Worm (Caenorhabditis elegans) whole organism, dauer: Measurements from ENCODE around the gene pqn-25.

ENCODE experiments used
- unc-62 ChIP-seq: sonication (generic microtip); optimal IDR thresholded peaks from 2 replicates; lab custom pipeline; 2017; ENCODE audit warnings: missing biosample characterization, missing genetic modification reagents, missing genetic modification characterization

Gene pqn-25

DNA sequence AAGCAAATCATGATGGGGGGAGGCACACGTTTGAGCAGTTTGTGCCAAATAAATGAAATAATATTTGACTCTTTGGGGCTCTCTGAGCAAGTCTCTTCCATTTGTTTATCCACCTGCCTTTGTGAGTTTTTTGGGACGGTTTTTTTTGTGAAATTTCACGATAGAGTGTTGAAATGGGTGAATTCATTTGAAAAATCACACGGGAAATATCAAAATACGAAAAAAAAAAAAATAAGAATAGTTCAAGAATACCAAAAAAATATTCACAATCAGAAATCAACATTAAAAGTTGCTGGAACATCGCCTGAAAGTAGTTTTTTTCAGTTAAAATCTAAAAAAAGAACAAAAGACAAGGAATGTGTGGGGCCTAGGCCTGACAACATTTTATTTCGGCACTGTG is at the start of gene pqn-25:
Gene pqn-25 (minus strand): TSS at position 101 of the 400 bp plus-strand sequence.
- TF ChIP-seq unc-62 (GFP tag; lab: Kevin White, UChicago) = no peak

DNA sequence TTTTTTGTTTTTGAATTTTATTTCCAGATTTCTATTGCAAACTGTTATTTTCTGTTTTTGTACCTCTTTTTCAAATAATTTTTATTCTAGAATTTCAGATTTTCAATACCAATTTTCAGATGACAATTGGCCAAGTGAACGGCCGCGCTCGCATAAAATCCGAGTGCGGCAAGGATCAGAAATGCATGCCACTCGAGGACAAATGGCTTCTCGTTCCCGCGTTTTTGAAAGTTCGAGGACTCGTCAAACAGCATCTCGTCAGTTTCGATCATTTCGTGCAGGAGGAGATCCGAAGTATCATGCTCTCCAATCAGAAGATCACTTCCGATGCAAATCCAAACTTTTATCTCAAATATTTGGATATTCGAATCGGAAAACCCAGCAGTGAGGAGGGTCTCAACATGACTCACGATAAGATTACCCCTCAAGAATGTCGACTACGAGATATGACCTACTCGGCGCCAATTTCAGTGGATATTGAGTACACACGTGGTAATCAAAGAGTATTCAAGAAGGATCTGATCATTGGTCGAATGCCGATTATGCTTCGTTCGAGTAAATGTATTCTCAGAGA is 44.9 kb upstream of the pqn-25 start, which contains the start of gene rpc-2:
Gene rpc-2 (plus strand): TSS at position 120 of the 574 bp plus-strand sequence.
- no peak for TF ChIP-seq unc-62 (GFP tag; lab: Kevin White, UChicago)

DNA sequence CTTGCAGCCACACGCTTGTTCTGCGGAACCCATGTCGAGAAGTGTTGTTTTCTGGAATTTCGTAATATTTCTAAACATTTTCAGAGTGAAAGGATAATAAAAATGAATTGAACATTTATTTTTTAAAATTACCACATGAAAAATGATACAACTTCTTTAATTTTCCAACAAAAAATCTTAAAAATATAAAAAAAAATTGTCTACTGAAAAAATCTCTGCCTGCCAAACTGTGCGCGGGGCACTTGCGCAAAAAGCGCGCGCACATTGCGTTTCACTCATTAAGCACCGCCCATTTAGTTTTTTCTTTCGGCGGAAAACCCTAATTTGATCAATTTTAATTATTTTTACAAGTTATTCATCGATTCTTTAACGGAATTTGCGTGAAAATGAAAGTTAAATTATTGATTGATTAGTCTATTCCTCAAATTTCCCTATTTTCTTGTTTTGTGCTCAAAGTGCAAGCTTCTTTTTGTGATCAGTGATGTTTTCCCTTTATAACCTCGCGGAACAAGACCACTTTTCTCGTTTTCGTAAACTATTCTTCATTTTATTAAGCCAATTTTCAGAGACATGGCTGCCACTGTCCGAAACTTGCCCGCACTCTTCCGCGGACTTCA is 42.6 kb upstream of the pqn-25 start, which contains the start of the genes nmad-1 and hach-1:
Gene nmad-1 (minus strand): TSS at position 51 of the 617 bp plus-strand sequence.
Gene hach-1 (plus strand): TSS at position 567 of the 617 bp plus-strand sequence.
- no peak for TF ChIP-seq unc-62 (GFP tag; lab: Kevin White, UChicago)

DNA sequence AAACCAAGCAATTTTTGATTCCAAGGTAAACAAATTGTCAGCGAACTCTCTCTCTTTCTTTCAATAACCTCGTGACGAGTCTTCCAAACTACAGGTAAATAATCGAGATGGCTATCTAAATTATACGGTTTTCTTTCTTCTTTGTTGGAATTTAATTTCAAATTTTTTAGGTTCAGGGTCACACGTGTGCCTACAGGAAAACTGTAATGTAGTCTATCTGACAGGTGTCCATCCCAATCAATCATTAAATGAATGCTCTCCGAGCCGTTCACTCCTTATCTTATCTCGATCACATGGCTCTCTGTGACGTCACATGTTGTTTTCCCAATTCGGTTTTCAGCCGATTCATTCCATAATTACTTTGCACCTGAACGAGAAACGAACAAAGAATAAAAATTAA is 40.7 kb upstream of the pqn-25 start:
- TF ChIP-seq unc-62 (GFP tag; lab: Kevin White, UChicago) = no peak

DNA sequence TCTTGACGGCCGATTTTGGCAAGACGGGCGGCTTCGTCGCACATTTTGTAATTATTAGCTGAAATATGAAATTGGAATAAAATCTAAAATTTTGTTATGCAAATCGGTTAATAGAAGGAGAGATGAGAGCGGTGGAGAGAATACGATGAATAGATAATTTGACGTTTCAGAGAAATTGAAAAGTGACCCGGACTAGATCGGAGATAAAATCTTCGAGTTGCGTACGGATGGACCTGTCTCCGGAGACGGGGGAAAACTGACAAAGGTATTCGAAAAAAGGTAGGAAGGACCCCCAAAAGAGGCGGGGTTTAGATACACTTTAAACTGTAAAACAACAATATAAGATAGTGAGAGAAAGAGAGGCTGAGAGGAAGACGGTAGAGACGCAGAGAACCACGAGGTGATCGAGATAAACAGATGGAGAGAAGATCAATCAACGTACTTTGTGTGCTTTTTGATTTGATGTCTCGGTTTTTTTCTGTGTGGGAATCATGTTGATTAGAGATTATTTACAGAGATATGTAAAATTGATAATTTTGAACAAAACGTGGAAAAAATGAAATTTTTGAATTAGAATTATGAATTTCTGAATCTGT is 39.8 kb upstream of the pqn-25 start, which contains the start of gene F09F7.6:
Gene F09F7.6 (minus strand): TSS at position 64 of the 596 bp plus-strand sequence.
- no peak for TF ChIP-seq unc-62 (GFP tag; lab: Kevin White, UChicago)

DNA sequence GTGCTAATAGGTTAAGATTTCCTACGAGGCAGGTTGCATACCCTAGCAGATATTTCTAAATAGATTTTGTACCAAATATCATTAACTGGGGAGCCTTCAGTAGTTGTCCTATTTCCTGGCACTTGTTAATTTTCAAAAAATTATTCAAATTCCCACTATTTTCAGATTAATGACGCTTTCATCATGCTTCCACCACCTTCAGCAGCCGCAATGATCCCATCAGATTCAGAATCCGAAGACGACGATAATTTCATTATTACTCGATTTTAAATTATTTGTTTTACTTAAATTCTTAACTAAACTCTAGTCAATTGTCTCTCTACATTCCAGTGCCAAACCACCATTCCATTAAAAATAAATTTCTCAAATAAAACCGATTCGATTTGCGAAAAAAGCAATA is 38.4 kb upstream of the pqn-25 start:
- TF ChIP-seq unc-62 (GFP tag; lab: Kevin White, UChicago) = no peak

DNA sequence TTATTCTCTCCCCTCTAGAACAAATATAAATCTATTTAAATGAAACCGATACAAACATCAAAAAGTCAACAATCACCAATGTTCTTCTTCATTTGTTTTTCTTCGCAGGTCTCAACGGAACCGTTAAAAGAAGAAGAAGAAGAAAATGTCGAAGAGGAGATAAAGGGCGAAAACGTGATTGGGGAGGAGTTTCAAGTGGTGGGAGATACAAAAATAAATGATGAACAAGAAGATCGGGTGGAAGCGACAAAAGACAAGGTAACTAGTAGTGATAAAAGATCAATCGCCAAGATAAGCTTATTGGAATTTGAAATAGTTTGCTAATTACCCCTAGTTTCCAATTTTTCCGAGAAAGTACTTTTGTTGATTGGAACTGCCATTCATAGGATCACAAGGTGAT is 37.8 kb upstream of the pqn-25 start:
- no peak for TF ChIP-seq unc-62 (GFP tag; lab: Kevin White, UChicago)

DNA sequence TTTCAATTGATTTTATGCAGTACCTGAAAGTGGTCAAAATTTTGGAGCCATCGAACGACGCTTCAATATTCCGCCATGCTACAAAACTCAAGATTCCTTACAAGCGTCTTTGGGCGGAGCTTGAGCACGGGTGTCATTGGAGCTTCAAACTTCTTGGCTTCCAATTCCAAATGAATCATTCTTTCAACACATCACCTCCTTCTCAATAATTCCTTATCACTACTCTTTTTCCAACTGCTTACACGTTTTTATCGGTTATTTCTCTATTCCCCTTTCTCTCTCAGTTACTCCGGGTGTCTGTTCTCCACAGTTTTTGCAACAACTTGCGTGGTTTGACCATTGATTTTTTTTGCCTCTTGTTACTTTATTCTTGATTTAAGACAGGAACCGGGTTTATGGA is 34.3 kb upstream of the pqn-25 start, which contains the start of gene F09F7.5:
Gene F09F7.5 (plus strand): TSS at position 258 of the 400 bp plus-strand sequence.
- no peak for TF ChIP-seq unc-62 (GFP tag; lab: Kevin White, UChicago)

DNA sequence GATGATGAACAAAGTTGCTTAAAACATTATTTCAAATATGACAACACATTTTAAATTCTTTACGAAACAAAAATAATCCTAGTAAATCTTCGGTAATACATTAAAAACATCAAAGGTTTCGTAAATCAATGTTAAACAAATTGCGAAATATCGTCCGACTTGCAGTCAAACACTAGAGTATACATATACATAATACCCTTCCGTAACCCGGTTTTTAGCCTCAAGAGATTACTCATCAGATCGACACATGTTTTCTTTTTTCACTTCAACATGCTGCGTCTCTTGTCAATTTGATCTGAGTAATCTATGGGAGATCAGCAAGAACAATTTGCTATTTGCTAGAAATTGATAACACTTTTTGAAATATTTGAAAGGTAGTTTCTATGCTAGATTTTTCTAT is 33.9 kb upstream of the pqn-25 start:
- no peak for TF ChIP-seq unc-62 (GFP tag; lab: Kevin White, UChicago)

DNA sequence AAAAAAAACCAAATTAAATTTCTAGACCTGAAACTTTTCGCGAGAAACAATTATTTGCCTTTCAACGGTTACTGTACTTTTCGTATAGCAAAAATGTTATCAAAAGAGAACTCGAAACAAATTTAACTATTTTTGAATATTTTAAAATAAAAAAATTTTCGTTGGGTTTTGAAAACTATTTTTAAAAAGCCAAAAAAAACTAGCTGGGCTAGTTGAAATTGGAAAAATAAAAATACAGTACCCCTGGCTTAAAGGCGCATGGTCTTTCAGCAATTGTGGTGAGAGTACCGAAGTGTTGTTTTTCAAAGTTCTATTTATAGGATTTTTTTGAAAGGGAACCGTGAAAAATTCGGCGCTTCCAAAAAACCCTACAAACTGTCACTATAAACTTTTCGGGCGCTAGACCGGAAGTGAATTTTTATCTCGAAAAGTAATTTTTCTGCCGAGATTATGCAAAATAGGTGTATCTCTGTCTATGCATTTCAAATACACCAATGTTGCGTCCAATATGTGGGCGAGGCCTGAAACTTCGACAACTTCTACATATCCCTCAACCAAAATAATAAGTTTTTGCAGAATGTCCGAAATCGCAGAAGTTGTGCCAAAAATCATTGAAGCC is 31.4 kb upstream of the pqn-25 start, which contains the start of gene D1044.1:
Gene D1044.1 (plus strand): TSS at position 569 of the 619 bp plus-strand sequence.
- no peak for TF ChIP-seq unc-62 (GFP tag; lab: Kevin White, UChicago)

DNA sequence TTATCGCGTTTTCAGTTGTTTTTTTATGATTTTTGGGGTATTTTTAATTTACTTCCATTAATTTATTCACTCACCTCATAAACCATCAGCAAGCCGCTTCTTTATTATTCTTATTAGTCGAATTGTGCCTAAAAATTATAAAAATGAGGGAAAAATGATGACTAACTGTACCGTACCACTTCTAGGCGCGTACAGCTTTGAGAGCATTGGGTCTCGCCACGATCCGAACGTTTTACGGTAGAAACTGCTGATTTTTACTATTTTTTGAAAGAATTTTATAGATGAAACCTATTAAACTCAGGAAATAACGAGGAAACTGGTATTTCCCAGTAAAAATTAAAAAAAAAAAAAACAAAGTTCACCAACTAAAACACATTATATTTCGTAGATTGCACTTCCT is 30.6 kb upstream of the pqn-25 start, which contains the start of gene D1044.6:
Gene D1044.6 (minus strand): TSS at position 128 of the 400 bp plus-strand sequence.
- TF ChIP-seq unc-62 (GFP tag; lab: Kevin White, UChicago) = no peak

DNA sequence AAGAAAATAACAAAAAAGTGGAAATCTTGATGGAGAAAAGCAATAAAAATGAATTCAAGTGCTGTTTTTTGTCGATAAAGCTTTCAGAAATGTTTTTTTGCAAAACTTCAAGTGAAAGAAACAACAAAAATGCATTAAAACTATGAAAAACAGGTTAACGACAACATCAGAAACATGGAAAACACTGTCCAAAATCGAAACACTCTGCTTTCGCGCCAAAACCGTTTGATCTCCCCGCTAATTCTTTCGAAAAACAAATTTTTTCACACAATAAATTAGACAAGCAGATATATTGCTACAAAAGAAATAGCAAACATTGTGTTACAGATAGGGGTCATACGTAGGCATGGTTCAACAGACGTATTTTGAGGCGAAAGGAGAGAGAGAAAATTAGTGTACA is 29.4 kb upstream of the pqn-25 start:
- no peak for TF ChIP-seq unc-62 (GFP tag; lab: Kevin White, UChicago)

DNA sequence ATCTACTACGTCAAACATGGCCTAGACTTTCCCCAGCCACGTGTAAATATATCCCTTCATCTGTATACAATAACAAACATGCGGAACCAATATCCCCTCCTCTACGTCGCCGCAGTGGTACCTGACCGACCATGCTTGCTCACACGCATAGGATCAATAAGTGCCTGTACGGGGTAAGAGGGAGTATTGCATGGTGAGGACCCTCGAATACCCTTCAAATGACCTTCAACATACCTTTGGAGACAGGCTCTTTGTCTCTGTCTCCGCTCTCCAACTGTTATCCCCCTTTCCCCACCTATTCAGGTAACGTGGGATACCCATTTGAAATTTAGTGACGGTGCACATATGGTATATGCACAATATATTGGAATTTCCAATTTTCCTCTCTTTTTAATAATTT is 13.6 kb upstream of the pqn-25 start, which contains the start of gene dex-1:
Gene dex-1 (plus strand): TSS at position 132 of the 400 bp plus-strand sequence.
- TF ChIP-seq unc-62 (GFP tag; lab: Kevin White, UChicago) = no peak

DNA sequence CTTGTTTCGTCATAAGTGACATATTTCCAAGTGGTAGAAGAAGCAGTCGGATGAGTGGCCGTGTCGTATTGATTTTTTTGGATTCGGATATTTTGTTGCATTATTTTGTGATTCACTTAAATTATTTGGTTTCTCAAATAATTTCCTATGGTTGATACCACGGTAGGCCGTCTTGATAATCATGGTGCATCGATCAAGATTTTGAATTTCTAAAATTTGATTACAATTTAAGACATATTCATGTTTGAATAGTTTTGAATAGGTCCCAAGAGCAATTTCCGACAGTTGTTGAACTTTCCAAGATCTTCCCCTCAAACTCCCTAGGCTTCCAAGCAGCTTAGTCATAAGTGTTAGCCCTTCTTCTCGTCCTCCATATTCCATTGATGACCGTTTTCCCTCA is 9.5 kb upstream of the pqn-25 start, which contains the start of gene D1044.4:
Gene D1044.4 (minus strand): TSS at position 101 of the 400 bp plus-strand sequence.
- no peak for TF ChIP-seq unc-62 (GFP tag; lab: Kevin White, UChicago)

DNA sequence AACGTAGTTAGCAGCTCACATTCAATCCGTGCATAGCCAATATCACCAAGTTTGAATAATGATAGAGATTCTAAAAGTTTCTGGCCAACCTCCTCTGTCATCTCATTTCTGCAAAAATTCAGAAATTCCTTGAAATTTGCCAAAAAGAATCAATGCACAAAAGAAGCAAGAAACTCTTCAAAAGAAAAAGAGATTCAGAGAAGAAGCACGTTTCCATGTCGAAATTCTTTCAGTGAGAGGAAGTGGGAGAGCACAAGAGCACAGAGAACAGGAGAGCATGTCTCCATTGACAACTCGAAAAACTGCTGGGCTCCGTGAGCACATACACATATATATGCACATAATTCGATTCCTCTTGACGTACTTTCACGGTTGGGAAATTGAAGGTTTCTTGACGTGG is 5.0 kb upstream of the pqn-25 start, which contains the start of gene nekl-4:
Gene nekl-4 (minus strand): TSS at position 101 of the 400 bp plus-strand sequence.
- no peak for TF ChIP-seq unc-62 (GFP tag; lab: Kevin White, UChicago)
